Fruit fly (Drosophila melanogaster) whole organism, embryonic: ENCODE measurements around the gene Klp10A.

Experiments
- Ada2b ChIP-seq: fragments of 200-800 bp; sonication (Bioruptor generic); IDR thresholded peaks from 2 replicates; pipeline ENCODE4 v1.3.6; 2022; ENCODE audit warnings: missing biosample characterization, missing genetic modification characterization
- CG10979 ChIP-seq: fragments of 200-800 bp; sonication (Bioruptor generic); optimal IDR thresholded peaks from 2 replicates; lab custom pipeline; 2018; ENCODE audit warnings: missing biosample characterization, mild to moderate bottlenecking, missing genetic modification characterization, moderate library complexity
- CG11247 ChIP-seq: fragments of 200-800 bp; sonication (Bioruptor generic); IDR thresholded peaks from 2 replicates; pipeline ENCODE4 v1.3.6; 2022; ENCODE audit warnings: missing biosample characterization, missing genetic modification characterization
- CG11560 ChIP-seq: fragments of 200-800 bp; sonication (Bioruptor generic); IDR thresholded peaks from 3 replicates; pipeline ENCODE4 v1.3.6; 2022; ENCODE audit warnings: missing biosample characterization, missing genetic modification characterization
- CG13123 ChIP-seq: fragments of 200-800 bp; sonication (Bioruptor generic); optimal IDR thresholded peaks from 2 replicates; lab custom pipeline; 2016; ENCODE audit warnings: missing biosample characterization, missing genetic modification characterization
- CG14050 ChIP-seq: fragments of 200-800 bp; sonication (Bioruptor generic); IDR thresholded peaks from 3 replicates; pipeline ENCODE4 v1.3.6; 2022; ENCODE audit warnings: missing biosample characterization, missing genetic modification characterization
- CG2875 ChIP-seq: fragments of 200-800 bp; sonication (Bioruptor generic); optimal IDR thresholded peaks from 2 replicates; lab custom pipeline; 2017; ENCODE audit warnings: missing biosample characterization, mild to moderate bottlenecking, missing genetic modification characterization, missing genetic modification reagents
- CG3163 ChIP-seq: fragments of 200-800 bp; sonication (Bioruptor generic); optimal IDR thresholded peaks from 3 replicates; lab custom pipeline; 2016; ENCODE audit warnings: missing biosample characterization, missing genetic modification characterization
- CG33557 ChIP-seq: fragments of 200-800 bp; sonication (Bioruptor generic); optimal IDR thresholded peaks from 2 replicates; lab custom pipeline; 2019; ENCODE audit warnings: missing biosample characterization, mild to moderate bottlenecking, missing genetic modification characterization, moderate library complexity
- CG42726 ChIP-seq: fragments of 200-800 bp; sonication (Bioruptor generic); IDR thresholded peaks from 2 replicates; pipeline ENCODE4 v1.3.6; 2022; ENCODE audit warnings: missing biosample characterization, missing genetic modification characterization; ENCODE audit not compliant: partially characterized antibody
- CG6854 ChIP-seq: fragments of 200-800 bp; sonication (Bioruptor generic); optimal IDR thresholded peaks from 3 replicates; lab custom pipeline; 2017; ENCODE audit warnings: missing biosample characterization, mild to moderate bottlenecking, missing genetic modification characterization
- CG7357 ChIP-seq: fragments of 200-800 bp; sonication (Bioruptor generic); IDR thresholded peaks from 3 replicates; pipeline ENCODE4 v1.3.6; 2022; ENCODE audit warnings: missing biosample characterization, missing genetic modification characterization
- CG8089 ChIP-seq: fragments of 200-800 bp; sonication (Bioruptor generic); optimal IDR thresholded peaks from 3 replicates; lab custom pipeline; 2016; ENCODE audit warnings: missing biosample characterization, missing genetic modification characterization
- CG8924 ChIP-seq: fragments of 200-800 bp; optimal IDR thresholded peaks from 3 replicates; lab custom pipeline; 2019; ENCODE audit warnings: missing biosample characterization, mild to moderate bottlenecking, missing genetic modification characterization, moderate library complexity
- CG9727 ChIP-seq: fragments of 200-800 bp; sonication (Bioruptor generic); optimal IDR thresholded peaks from 3 replicates; lab custom pipeline; 2017; ENCODE audit warnings: missing biosample characterization, mild to moderate bottlenecking, missing genetic modification characterization
- CG9876 ChIP-seq: fragments of 200-800 bp; sonication (Bioruptor generic); optimal IDR thresholded peaks from 2 replicates; lab custom pipeline; 2016; ENCODE audit warnings: missing biosample characterization, missing genetic modification characterization
- Dip3 ChIP-seq: fragments of 200-800 bp; sonication (Bioruptor generic); optimal IDR thresholded peaks from 3 replicates; lab custom pipeline; 2016; ENCODE audit warnings: missing biosample characterization, missing genetic modification characterization
- Dll ChIP-seq: fragments of 200-800 bp; sonication (Bioruptor generic); IDR thresholded peaks from 4 replicates; pipeline ENCODE4 v1.3.6; 2022; ENCODE audit warnings: missing biosample characterization, missing genetic modification characterization; ENCODE audit not compliant: partially characterized antibody
- E2f2 ChIP-seq: fragments of 200-800 bp; sonication (Bioruptor generic); IDR thresholded peaks from 2 replicates; pipeline ENCODE4 v1.3.6; 2022; ENCODE audit warnings: missing biosample characterization, missing genetic modification characterization
- Eip74EF ChIP-seq, 2 experiments: fragments of 200-800 bp in 1 of 2; fragments of >200 bp in 1 of 2; sonication (Bioruptor generic) in 1 of 2; optimal IDR thresholded peaks; 2 replicates each; lab custom pipeline; 2017 to 2019; ENCODE audit warnings: missing biosample characterization in 2 of 2, missing genetic modification characterization in 2 of 2, mild to moderate bottlenecking in 1 of 2, moderate library complexity in 1 of 2
- HLH3B ChIP-seq: fragments of 200-800 bp; sonication (Bioruptor generic); IDR thresholded peaks from 2 replicates; pipeline ENCODE4 v1.3.6; 2022; ENCODE audit warnings: missing biosample characterization, missing genetic modification characterization
- HLH54F ChIP-seq: fragments of 200-800 bp; sonication (Bioruptor generic); optimal IDR thresholded peaks from 3 replicates; lab custom pipeline; 2016; ENCODE audit warnings: missing biosample characterization, missing genetic modification characterization
- PHDP ChIP-seq: fragments of 200-800 bp; sonication (Bioruptor generic); optimal IDR thresholded peaks from 3 replicates; lab custom pipeline; 2018; ENCODE audit warnings: missing biosample characterization, mild to moderate bottlenecking, missing genetic modification characterization, moderate library complexity
- Ssrp ChIP-seq: fragments of 200-800 bp; sonication (Bioruptor generic); optimal IDR thresholded peaks from 2 replicates; lab custom pipeline; 2018; ENCODE audit warnings: missing biosample characterization, mild to moderate bottlenecking, missing genetic modification characterization, moderate library complexity
- Stat92E ChIP-seq, 3 experiments: fragments of >200 bp in 2 of 3; fragments of 200-800 bp in 1 of 3; sonication (Bioruptor generic) in 1 of 3; optimal IDR thresholded peaks; 2 replicates each; lab custom pipeline; 2017 to 2019; ENCODE audit warnings: missing biosample characterization in 3 of 3, missing genetic modification characterization in 3 of 3, mild to moderate bottlenecking in 1 of 3, moderate library complexity in 1 of 3
- Taf1 ChIP-seq: fragments of 200-800 bp; sonication (Bioruptor generic); IDR thresholded peaks from 2 replicates; pipeline ENCODE4 v1.3.6; 2022; ENCODE audit warnings: missing biosample characterization, missing genetic modification characterization
- Trl ChIP-seq, 3 experiments: fragments of >200 bp in 2 of 3; fragments of 200-800 bp in 1 of 3; sonication (Bioruptor generic) in 1 of 3; optimal IDR thresholded peaks; 2 replicates in 1 of 3; 3 replicates in 2 of 3; lab custom pipeline; 2016 to 2017; ENCODE audit warnings: missing biosample characterization in 1 of 3, missing genetic modification characterization in 1 of 3
- Xbp1 ChIP-seq: fragments of 200-800 bp; sonication (Bioruptor generic); optimal IDR thresholded peaks from 3 replicates; lab custom pipeline; 2016; ENCODE audit warnings: missing biosample characterization, mild to moderate bottlenecking, missing genetic modification characterization
- ab ChIP-seq: fragments of 200-800 bp; sonication (Bioruptor generic); optimal IDR thresholded peaks from 2 replicates; lab custom pipeline; 2016; ENCODE audit warnings: missing biosample characterization, missing genetic modification characterization
- cad ChIP-seq: fragments of >200 bp; optimal IDR thresholded peaks from 2 replicates; lab custom pipeline; 2017; ENCODE audit warnings: missing biosample characterization, missing genetic modification characterization
- chn ChIP-seq: fragments of 200-800 bp; sonication (Bioruptor generic); optimal IDR thresholded peaks from 2 replicates; lab custom pipeline; 2016; ENCODE audit warnings: missing biosample characterization, missing genetic modification characterization
- jumu ChIP-seq: fragments of 200-800 bp; sonication (Bioruptor generic); optimal IDR thresholded peaks from 3 replicates; lab custom pipeline; 2016; ENCODE audit warnings: missing biosample characterization, missing genetic modification characterization
- luna ChIP-seq: fragments of 200-800 bp; sonication (Bioruptor generic); optimal IDR thresholded peaks from 2 replicates; lab custom pipeline; 2016; ENCODE audit warnings: missing biosample characterization, missing genetic modification characterization
- mam ChIP-seq: fragments of 200-800 bp; sonication (Bioruptor generic); optimal IDR thresholded peaks from 3 replicates; lab custom pipeline; 2016; ENCODE audit warnings: missing biosample characterization, missing genetic modification characterization
- nerfin-2 ChIP-seq: fragments of 200-800 bp; sonication (Bioruptor generic); IDR thresholded peaks from 2 replicates; pipeline ENCODE4 v1.3.6; 2022; ENCODE audit warnings: missing biosample characterization, missing genetic modification characterization; ENCODE audit not compliant: partially characterized antibody
- p53 ChIP-seq: fragments of 200-800 bp; sonication (Bioruptor generic); optimal IDR thresholded peaks from 2 replicates; lab custom pipeline; 2016; ENCODE audit warnings: missing biosample characterization, missing genetic modification characterization
- prd ChIP-seq, 3 experiments: fragments of >200 bp in 2 of 3; fragments of 200-800 bp in 1 of 3; sonication (Bioruptor generic) in 1 of 3; optimal IDR thresholded peaks in 2 of 3; IDR thresholded peaks in 1 of 3; 2 replicates in 2 of 3; 3 replicates in 1 of 3; pipeline versions ENCODE4 v1.3.6 to Lab custom; 2017 to 2022; ENCODE audit warnings: missing biosample characterization in 1 of 3, missing genetic modification characterization in 1 of 3
- shn ChIP-seq: fragments of 200-800 bp; sonication (Bioruptor generic); optimal IDR thresholded peaks from 3 replicates; lab custom pipeline; 2016; ENCODE audit warnings: missing biosample characterization, missing genetic modification characterization
- sqz ChIP-seq: fragments of 200-800 bp; sonication (Bioruptor generic); optimal IDR thresholded peaks from 3 replicates; lab custom pipeline; 2018; ENCODE audit warnings: missing biosample characterization, mild to moderate bottlenecking, missing genetic modification characterization

Gene Klp10A

DNA sequence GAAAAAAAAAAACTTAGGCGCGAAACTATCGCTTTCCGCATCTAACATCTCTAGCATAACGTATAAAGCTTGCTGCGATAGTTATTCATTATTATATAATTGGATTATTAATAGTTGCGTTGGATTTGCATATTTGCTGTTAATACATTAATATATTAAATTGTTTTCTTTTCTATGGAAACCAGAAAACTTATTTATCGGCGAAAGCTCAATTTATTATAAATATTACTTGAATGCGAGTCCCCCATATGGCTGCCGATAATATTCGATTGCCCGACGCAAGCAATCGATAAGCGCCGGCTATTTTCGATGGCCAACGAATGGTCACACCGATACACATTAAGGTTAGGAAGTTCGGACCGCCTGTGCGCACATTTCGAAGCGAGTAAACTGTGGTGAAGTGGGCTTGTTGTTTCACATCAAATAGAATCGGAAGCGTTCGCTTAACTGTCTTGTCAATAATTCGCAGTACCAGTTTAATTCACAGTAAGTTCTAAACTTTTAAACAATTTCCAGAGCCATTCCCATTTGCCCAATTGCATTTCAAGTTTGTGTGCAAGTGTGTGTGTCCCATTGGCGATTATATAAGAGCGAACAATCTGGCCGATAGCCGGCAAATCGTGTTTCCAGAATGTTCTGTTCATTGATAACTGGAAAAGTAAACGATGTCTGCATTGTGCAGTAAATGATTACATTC is 28.6 kb downstream of the Klp10A start, which contains the start of gene Hsp60A (continued):
- TF ChIP-seq prd (optimal IDR thresholded peaks at IDR 0.05; lab: Kevin White, UChicago) (no peak), prd (GFP tag; IDR thresholded peaks at IDR 0.05; lab: Robert Waterston, UW) (peak; percentile 54; the same call in 2 of the 3 replicates), Eip74EF (GFP tag; optimal IDR thresholded peaks at IDR 0.05; lab: Kevin White, UChicago) (no peak), CG8924 (tag; lab: Kevin White, UChicago) (peak; percentile 33), sqz (GFP tag; lab: Kevin White, UChicago) (peak; percentile 49), CG6854 (no peak), PHDP (peak; percentile 70), CG9876 (no peak), CG33557 (GFP tag; lab: Kevin White, UChicago) (peak; percentile 35), HLH3B (GFP tag; lab: Robert Waterston, UW) (0 out of 2 replicates have a peak, but pooled peaks have one; percentile 28), CG8089 (GFP tag; lab: Kevin White, UChicago) (no peak), Dip3 (peak; percentile 16), CG2875 (GFP tag; lab: Kevin White, UChicago) (no peak), CG14050 (GFP tag; lab: Robert Waterston, UW) (no peak), CG7357 (no peak), Ssrp (tag; lab: Kevin White, UChicago) (peak; percentile 48), Taf1 (no peak), shn (GFP tag; lab: Kevin White, UChicago) (no peak), CG3163 (GFP tag; lab: Kevin White, UChicago) (no peak), Dll (GFP tag; lab: Robert Waterston, UW) (peak; percentile 91), mam (GFP tag; lab: Kevin White, UChicago) (peak; percentile 34), jumu (GFP tag; lab: Kevin White, UChicago) (no peak), CG42726 (no peak), Xbp1 (GFP tag; lab: Kevin White, UChicago) (peak; percentile 59), chn (GFP tag; lab: Kevin White, UChicago) (peak; percentile 37), HLH54F (peak; percentile 30), CG10979 (tag; lab: Kevin White, UChicago) (peak; percentile 31), cad (GFP tag; lab: Kevin White, UChicago) (no peak), CG11560 (tag; lab: Robert Waterston, UW) (peak; percentile 98), Ada2b (GFP tag; lab: Robert Waterston, UW) (no peak), Stat92E (GFP tag; optimal IDR thresholded peaks at IDR 0.05; lab: Kevin White, UChicago) (no peak), E2f2 (GFP tag; lab: Robert Waterston, UW) (peak; percentile 92), Trl (optimal IDR thresholded peaks at IDR 0.05; lab: Kevin White, UChicago) (no peak), Trl (GFP tag; optimal IDR thresholded peaks at IDR 0.05; lab: Kevin White, UChicago) (no peak), nerfin-2 (GFP tag; lab: Robert Waterston, UW) (peak; percentile 78), ab (no peak), CG9727 (peak; percentile 51), CG11247 (GFP tag; lab: Robert Waterston, UW) (0 out of 2 replicates have a peak, but pooled peaks have one; percentile 14), CG13123 (peak; percentile 26), luna (GFP tag; lab: Kevin White, UChicago) (no peak), p53 (GFP tag; lab: Kevin White, UChicago) (no peak)
